Fruit fly (Drosophila melanogaster) whole organism, wandering third instar larva: ENCODE data around the gene CG7685.

Source experiments
- dsf ChIP-seq: sonication (Bioruptor generic); optimal IDR thresholded peaks from 2 replicates; lab custom pipeline; 2016; ENCODE audit warnings: missing biosample characterization, missing genetic modification characterization, borderline replicate concordance
- h ChIP-seq: fragments of 200-800 bp; sonication (Bioruptor generic); optimal IDR thresholded peaks from 3 replicates; lab custom pipeline; 2016; ENCODE audit warnings: missing biosample characterization, mild to moderate bottlenecking, missing genetic modification characterization
- lola ChIP-seq: fragments of >200 bp; optimal IDR thresholded peaks from 2 replicates; lab custom pipeline; 2017; ENCODE audit warnings: missing biosample characterization, missing genetic modification characterization
- pan ChIP-seq: fragments of >200 bp; optimal IDR thresholded peaks from 2 replicates; lab custom pipeline; 2017
- psq ChIP-seq: fragments of 200-800 bp; sonication (Bioruptor generic); optimal IDR thresholded peaks from 3 replicates; lab custom pipeline; 2017; ENCODE audit warnings: missing biosample characterization, mild to moderate bottlenecking, missing genetic modification characterization, moderate library complexity
- sv ChIP-seq: fragments of 200-800 bp; sonication (Bioruptor generic); optimal IDR thresholded peaks from 3 replicates; lab custom pipeline; 2016; ENCODE audit warnings: missing biosample characterization, missing genetic modification characterization
- usp ChIP-seq: fragments of >200 bp; optimal IDR thresholded peaks from 2 replicates; lab custom pipeline; 2017; ENCODE audit warnings: missing biosample characterization, missing genetic modification characterization

dm6 chr3R:18438181-18438826 is 33.6 kb downstream of the CG7685 start:
- TF ChIP-seq psq: no peak
- no peak for TF ChIP-seq usp (GFP tag; lab: Kevin White, UChicago)
- TF ChIP-seq lola (GFP tag; lab: Kevin White, UChicago): no peak
- no peak for TF ChIP-seq pan (lab: Kevin White, UChicago)
- TF ChIP-seq h (GFP tag; lab: Kevin White, UChicago): no peak
- no peak for TF ChIP-seq sv (GFP tag; lab: Kevin White, UChicago)
- TF ChIP-seq dsf (GFP tag; lab: Kevin White, UChicago): no peak
